Worm (Caenorhabditis elegans) whole organism, mixed stage, embryonic: Measurements from ENCODE around the gene F54E4.3.

ENCODE experiments used
- elt-3 ChIP-seq: fragments of 150-350 bp; optimal IDR thresholded peaks from 2 replicates; lab custom pipeline; 2014; ENCODE audit warnings: missing biosample characterization, missing genetic modification characterization
- mls-2 ChIP-seq: sonication (generic microtip); optimal IDR thresholded peaks from 2 replicates; lab custom pipeline; 2016; ENCODE audit warnings: mild to moderate bottlenecking, missing genetic modification characterization, moderate library complexity, missing compliant biosample characterization

DNA sequence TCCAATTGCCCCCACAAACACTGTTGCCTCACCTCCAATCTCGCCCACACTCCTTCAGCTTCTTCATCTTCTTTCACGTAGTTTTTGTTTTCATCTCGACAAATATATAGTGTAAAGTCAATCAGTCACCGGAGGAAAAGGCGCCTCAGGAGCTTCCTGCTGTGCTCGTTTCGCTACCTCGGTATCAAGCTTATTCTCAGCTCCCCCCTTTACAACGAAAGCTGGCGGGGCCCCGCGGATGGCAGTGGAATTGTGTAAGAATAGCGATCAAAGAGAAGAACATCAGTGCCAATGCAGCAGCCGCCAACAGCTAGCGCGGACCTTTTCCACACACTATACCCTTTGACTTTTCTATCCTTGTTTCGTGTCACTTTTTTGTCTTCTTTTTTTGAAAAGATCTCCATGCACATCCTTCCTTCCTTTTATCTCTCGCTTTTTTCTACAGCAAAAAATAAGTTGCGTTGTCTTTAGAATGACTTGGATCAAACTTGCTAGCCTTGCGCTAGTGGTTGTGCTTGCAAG lies 48.2 kb upstream of the F54E4.3 start, which contains the start of gene csq-1:
- TF ChIP-seq elt-3 (no peak), mls-2 (tag; lab: Kevin White, UChicago) (no peak)
